Worm (Caenorhabditis elegans) whole organism, young adult: Measurements from ENCODE around the gene Y105C5B.8.

Experiments
- F33H1.4 ChIP-seq: fragments of 200-800 bp; sonication (Bioruptor generic); IDR thresholded peaks from 2 replicates; pipeline ENCODE4 v1.3.6; 2022; ENCODE audit warnings: missing genetic modification reagents, missing genetic modification characterization, missing compliant biosample characterization
- F39B2.1 ChIP-seq: fragments of 200-800 bp; sonication (Bioruptor generic); IDR thresholded peaks from 2 replicates; pipeline ENCODE4 v1.3.6; 2022; ENCODE audit warnings: missing genetic modification reagents, missing genetic modification characterization, missing compliant biosample characterization
- F52B5.7 ChIP-seq: sonication (generic microtip); optimal IDR thresholded peaks from 2 replicates; lab custom pipeline; 2016; ENCODE audit warnings: mild to moderate bottlenecking, missing genetic modification characterization, missing compliant biosample characterization
- Y53G8AR.9 ChIP-seq: fragments of 200-800 bp; sonication (Bioruptor generic); conservative IDR thresholded peaks from 2 replicates; pipeline ENCODE4 v1.3.6; 2022; ENCODE audit warnings: missing genetic modification reagents, missing genetic modification characterization, missing compliant biosample characterization
- ama-1 ChIP-seq, 3 experiments: fragments of 150-350 bp in 1 of 3; sonication (generic microtip) in 2 of 3; optimal IDR thresholded peaks; 2 replicates each; lab custom pipeline; 2014 to 2018; ENCODE audit warnings: missing biosample characterization in 2 of 3, missing genetic modification characterization in 2 of 3, missing genetic modification reagents in 2 of 3
- aptf-3 ChIP-seq: fragments of 200-800 bp; sonication (Bioruptor generic); IDR thresholded peaks from 2 replicates; pipeline ENCODE4 v1.3.6; 2022; ENCODE audit warnings: missing genetic modification characterization, missing compliant biosample characterization
- ceh-91 ChIP-seq: fragments of 200-800 bp; sonication (Bioruptor generic); IDR thresholded peaks from 2 replicates; pipeline ENCODE4 v1.3.6; 2022; ENCODE audit warnings: missing genetic modification reagents, missing genetic modification characterization, missing compliant biosample characterization
- dpff-1 ChIP-seq: sonication (generic microtip); optimal IDR thresholded peaks from 2 replicates; lab custom pipeline; 2017; ENCODE audit warnings: mild to moderate bottlenecking, missing genetic modification characterization, missing compliant biosample characterization
- hlh-12 ChIP-seq: sonication (generic microtip); optimal IDR thresholded peaks from 2 replicates; lab custom pipeline; 2016; ENCODE audit warnings: missing genetic modification characterization, missing compliant biosample characterization
- lin-40 ChIP-seq: sonication (generic microtip); optimal IDR thresholded peaks from 2 replicates; lab custom pipeline; 2016; ENCODE audit warnings: missing genetic modification characterization, mild to moderate bottlenecking, missing compliant biosample characterization, missing genotype, missing genetic modification reagents
- mxl-1 ChIP-seq: sonication (generic microtip); optimal IDR thresholded peaks from 2 replicates; lab custom pipeline; 2016; ENCODE audit warnings: missing genetic modification characterization, missing compliant biosample characterization
- rpc-1 ChIP-seq, 2 experiments: fragments of 150-350 bp in 1 of 2; sonication (generic microtip) in 1 of 2; optimal IDR thresholded peaks; 2 replicates each; lab custom pipeline; 2014 to 2018; ENCODE audit warnings: missing biosample characterization in 1 of 2, missing genetic modification characterization in 1 of 2, missing genetic modification reagents in 1 of 2, missing genotype in 1 of 2
- sdz-38 ChIP-seq: sonication (generic microtip); optimal IDR thresholded peaks from 2 replicates; lab custom pipeline; 2016; ENCODE audit warnings: missing genotype, missing genetic modification characterization, missing compliant biosample characterization
- snpc-4 ChIP-seq, 5 experiments: fragments of 150-350 bp in 1 of 5; sonication (generic microtip) in 4 of 5; optimal IDR thresholded peaks; 2 replicates each; lab custom pipeline; 2014 to 2018; ENCODE audit warnings: missing genetic modification characterization in 5 of 5, missing biosample characterization in 3 of 5, antibody characterized with exemption in 2 of 5, mild to moderate bottlenecking in 2 of 5, missing compliant biosample characterization in 2 of 5, missing genotype in 2 of 5, moderate library complexity in 2 of 5, missing genetic modification reagents in 1 of 5

DNA sequence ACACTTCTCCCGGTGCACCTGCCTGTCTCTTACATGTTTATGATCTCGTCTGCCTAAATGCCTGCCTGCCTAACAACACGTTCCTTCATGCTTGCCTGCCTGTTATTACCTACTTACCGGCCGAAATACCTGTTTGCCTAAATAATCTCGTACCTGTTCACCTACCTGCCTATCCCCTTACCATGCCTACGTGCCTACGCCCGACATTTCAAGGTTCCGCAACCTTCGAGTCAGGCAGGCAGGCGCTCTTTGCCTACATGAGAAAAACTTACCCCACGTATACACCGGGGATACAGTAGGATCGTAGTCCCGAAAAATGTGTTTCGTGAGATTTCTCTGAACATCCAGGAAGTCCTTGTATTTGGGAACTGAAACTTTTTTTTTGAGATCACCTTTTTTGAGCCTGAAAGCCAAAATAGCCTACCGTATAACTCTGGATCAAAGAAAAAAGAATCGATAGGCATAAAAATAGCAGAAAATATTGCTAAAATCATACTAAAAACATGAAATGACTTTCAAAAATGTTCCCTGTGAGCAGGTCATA is 35.6 kb upstream of the Y105C5B.8 start, which contains the start of gene lgc-19:
- TF ChIP-seq ama-1 (optimal IDR thresholded peaks at IDR 0.05; lab: Kevin White, UChicago) = no peak
- no peak for TF ChIP-seq ama-1 (GFP tag; optimal IDR thresholded peaks at IDR 0.05; lab: Kevin White, UChicago)
- no peak for TF ChIP-seq Y53G8AR.9 (GFP tag; lab: Robert Waterston, UW)
- no peak for TF ChIP-seq ceh-91 (GFP tag; lab: Robert Waterston, UW)
- TF ChIP-seq hlh-12 (tag; lab: Kevin White, UChicago) = no peak
- TF ChIP-seq aptf-3 (GFP tag; lab: Robert Waterston, UW) = no peak
- TF ChIP-seq sdz-38 (tag; lab: Kevin White, UChicago) = no peak
- TF ChIP-seq snpc-4 (GFP tag; optimal IDR thresholded peaks at IDR 0.05; lab: Kevin White, UChicago) = no peak
- no peak for TF ChIP-seq snpc-4 (tag; optimal IDR thresholded peaks at IDR 0.05; lab: Kevin White, UChicago)
- no peak for TF ChIP-seq dpff-1 (tag; lab: Kevin White, UChicago)
- TF ChIP-seq F39B2.1 (GFP tag; lab: Robert Waterston, UW) = no peak
- no peak for TF ChIP-seq mxl-1 (tag; lab: Kevin White, UChicago)
- TF ChIP-seq F52B5.7 = no peak
- no peak for TF ChIP-seq rpc-1 (optimal IDR thresholded peaks at IDR 0.05; lab: Kevin White, UChicago)
- no peak for TF ChIP-seq rpc-1 (tag; optimal IDR thresholded peaks at IDR 0.05; lab: Kevin White, UChicago)
- no peak for TF ChIP-seq lin-40 (tag; lab: Kevin White, UChicago)
- TF ChIP-seq F33H1.4 (GFP tag; lab: Robert Waterston, UW) = no peak
